Worm (Caenorhabditis elegans): Measurements from ENCODE around the gene T07H3.7.

The T07H3.7 gene

ce11 chrII:1624572-1624971, 34.8 kb upstream of the T07H3.7 start, which contains the start of gene fbxa-160:
Gene fbxa-160, minus strand, starts transcription at chrII:1624672.
- TF ChIP-seq skn-1 (tag; optimal IDR thresholded peaks at IDR 0.05) (no peak), egl-27 (tag; optimal IDR thresholded peaks at IDR 0.05) (no peak), ceh-28 (tag; optimal IDR thresholded peaks at IDR 0.05) (no peak), ama-1 (optimal IDR thresholded peaks at IDR 0.05) (no peak), sea-2 (GFP tag; optimal IDR thresholded peaks at IDR 0.05) (no peak), nhr-12 (tag; optimal IDR thresholded peaks at IDR 0.05) (no peak), mdl-1 (tag; optimal IDR thresholded peaks at IDR 0.05) (no peak), nhr-43 (tag; optimal IDR thresholded peaks at IDR 0.05; ENCODE audit: poor library complexity, severe bottlenecking) (no peak), ceh-82 (tag; optimal IDR thresholded peaks at IDR 0.05) (no peak), egl-5 (tag; optimal IDR thresholded peaks at IDR 0.05) (no peak)

DNA sequence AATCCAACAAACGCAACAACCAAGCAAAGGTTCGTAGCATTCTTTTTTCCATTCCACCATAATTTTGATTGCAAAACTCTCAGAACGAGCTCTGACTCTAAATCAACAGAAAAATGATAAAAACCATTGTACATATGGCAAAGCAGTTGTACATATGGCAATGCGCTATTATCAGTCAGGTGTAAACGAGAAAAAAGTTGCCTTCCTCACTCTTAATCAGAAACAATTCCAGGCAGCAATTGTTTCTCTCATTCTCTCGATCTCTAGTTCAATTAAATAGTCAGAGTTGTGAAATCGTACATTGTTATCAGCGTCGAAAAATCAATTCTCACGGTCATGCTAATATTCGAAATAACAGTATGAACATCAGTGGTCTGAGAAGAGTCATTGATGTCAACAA, 32.0 kb upstream of the T07H3.7 start:
- TF ChIP-seq pha-4 (tag; optimal IDR thresholded peaks at IDR 0.05) (peak; percentile 65), pqm-1 (tag; optimal IDR thresholded peaks at IDR 0.05) (peak; percentile 84), ama-1 (optimal IDR thresholded peaks at IDR 0.05) (no peak), elt-2 (tag; optimal IDR thresholded peaks at IDR 0.05) (peak; percentile 93), lsy-12 (tag; optimal IDR thresholded peaks at IDR 0.05) (no peak), egl-27 (tag; optimal IDR thresholded peaks at IDR 0.05) (no peak), nhr-237 (tag; optimal IDR thresholded peaks at IDR 0.05) (no peak), ceh-16 (tag; optimal IDR thresholded peaks at IDR 0.05) (no peak), ztf-11 (tag; optimal IDR thresholded peaks at IDR 0.05) (no peak), nhr-23 (tag; optimal IDR thresholded peaks at IDR 0.05) (no peak), ztf-4 (tag; optimal IDR thresholded peaks at IDR 0.05) (no peak), jun-1 (tag; optimal IDR thresholded peaks at IDR 0.05) (peak; percentile 67), mdl-1 (tag; optimal IDR thresholded peaks at IDR 0.05) (no peak), lin-39 (tag; optimal IDR thresholded peaks at IDR 0.05) (no peak), nhr-77 (tag; optimal IDR thresholded peaks at IDR 0.05) (no peak), eor-1 (tag; optimal IDR thresholded peaks at IDR 0.05) (no peak), snpc-4 (tag; optimal IDR thresholded peaks at IDR 0.05) (no peak), nfya-1 (tag; optimal IDR thresholded peaks at IDR 0.05; ENCODE audit: insufficient read depth) (no peak), skn-1 (tag; optimal IDR thresholded peaks at IDR 0.05) (no peak)

DNA sequence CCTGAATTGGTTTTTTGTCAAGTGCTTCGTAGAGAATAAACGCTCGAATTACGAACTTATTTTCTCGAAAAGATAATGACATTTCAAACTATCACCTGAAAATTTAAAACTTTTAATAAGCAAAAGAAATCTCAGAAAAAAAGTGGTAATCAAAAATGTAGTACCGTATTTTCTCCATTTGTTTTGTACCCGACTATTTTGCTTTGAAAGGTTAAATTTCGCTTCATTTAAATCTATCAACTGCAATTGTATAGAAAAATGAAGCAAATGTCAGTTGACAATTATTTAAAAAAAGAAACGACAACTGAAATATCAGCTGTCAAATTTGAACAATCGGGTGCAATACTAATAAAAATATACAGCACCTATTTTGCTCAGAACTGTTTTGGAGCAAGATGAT, 31.4 kb upstream of the T07H3.7 start, which contains the start of gene fbxa-158:
fbxa-158 (minus strand) TSS at position 101 of the 400 bp plus-strand sequence.
- TF ChIP-seq nfya-1 (tag; optimal IDR thresholded peaks at IDR 0.05; ENCODE audit: insufficient read depth) (no peak), ama-1 (optimal IDR thresholded peaks at IDR 0.05) (no peak), pqm-1 (tag; optimal IDR thresholded peaks at IDR 0.05) (no peak), egl-5 (tag; optimal IDR thresholded peaks at IDR 0.05) (no peak), elt-3 (tag; optimal IDR thresholded peaks at IDR 0.05) (no peak)

DNA sequence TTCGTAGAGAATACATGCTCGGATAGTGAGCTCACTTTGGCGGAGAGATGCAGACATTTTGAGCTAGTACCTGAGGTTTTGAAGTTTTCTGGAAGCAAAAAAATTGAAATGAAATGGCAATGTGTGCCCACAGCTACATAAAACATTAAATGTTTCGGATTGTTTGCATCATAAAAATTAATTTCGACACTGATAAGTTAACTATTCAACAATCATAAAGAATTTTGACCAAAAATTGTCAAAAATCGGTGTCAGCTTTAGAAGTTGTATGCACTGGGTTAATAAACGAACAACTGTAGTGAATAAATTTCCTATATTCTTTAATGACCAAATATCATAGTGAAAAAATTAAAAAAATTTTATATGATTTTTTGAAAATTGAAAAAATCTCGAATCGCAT, 29.2 kb upstream of the T07H3.7 start, which contains the start of gene fbxa-166:
fbxa-166 (minus strand) TSS at position 101 of the 400 bp plus-strand sequence.
- TF ChIP-seq egl-5 (tag; optimal IDR thresholded peaks at IDR 0.05) (no peak), elt-1 (tag; optimal IDR thresholded peaks at IDR 0.05) (no peak), ztf-11 (tag; optimal IDR thresholded peaks at IDR 0.05) (no peak), lin-15B (tag; optimal IDR thresholded peaks at IDR 0.05) (no peak)

- no peak for TF ChIP-seq lin-39 (tag; optimal IDR thresholded peaks at IDR 0.05)
Observed at ce11 chrII:1616382-1616781, 26.6 kb upstream of the T07H3.7 start, which contains the start of gene fbxa-165. Gene fbxa-165, minus strand, starts transcription at chrII:1616482.

DNA sequence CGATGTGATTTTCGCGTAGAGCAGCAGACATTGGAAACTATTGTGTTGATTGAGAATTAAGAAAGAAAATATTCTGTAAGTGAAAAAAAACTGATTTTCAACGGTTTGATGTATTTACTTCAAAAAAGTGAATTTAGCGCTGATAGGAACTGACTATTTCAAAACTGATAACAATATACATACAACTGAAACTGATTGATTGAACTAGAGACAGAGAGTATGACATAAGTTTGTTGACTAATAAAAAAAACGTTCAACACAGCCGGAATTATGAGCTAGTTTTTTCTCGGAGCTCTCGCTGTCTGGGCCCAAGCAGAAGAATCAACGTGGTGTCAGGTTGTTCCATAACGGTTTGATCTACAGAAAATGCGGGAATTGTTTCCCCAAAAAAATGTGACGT, 24.2 kb upstream of the T07H3.7 start, which contains the start of gene fbxa-164:
fbxa-164 (minus strand) TSS at position 101 of the 400 bp plus-strand sequence.
- TF ChIP-seq nhr-43 (tag; optimal IDR thresholded peaks at IDR 0.05; ENCODE audit: poor library complexity, severe bottlenecking) (no peak), pha-4 (tag; optimal IDR thresholded peaks at IDR 0.05) (peak; percentile 11), elt-2 (tag; optimal IDR thresholded peaks at IDR 0.05) (peak; percentile 32)

- no peak for TF ChIP-seq nhr-76 (tag; optimal IDR thresholded peaks at IDR 0.05)
- peak; percentile 5 for TF ChIP-seq elt-2 (tag; optimal IDR thresholded peaks at IDR 0.05)
Observed at ce11 chrII:1610630-1611029, 20.9 kb upstream of the T07H3.7 start, which contains the start of gene fbxa-163. Gene fbxa-163, minus strand, starts transcription at chrII:1610730.

Data from whole organism, L3 larva.